Fruit fly (Drosophila melanogaster) whole organism, embryonic: Measurements from ENCODE around the gene CG13384.

ENCODE experiments used
- Atf-2 ChIP-seq: fragments of 200-800 bp; sonication (Bioruptor generic); optimal IDR thresholded peaks from 2 replicates; lab custom pipeline; 2016; ENCODE audit warnings: missing biosample characterization, missing genetic modification characterization
- CG10366 ChIP-seq: fragments of 200-800 bp; sonication (Bioruptor generic); IDR thresholded peaks from 2 replicates; pipeline ENCODE4 v1.3.6; 2022; ENCODE audit warnings: missing biosample characterization, missing genetic modification characterization
- CG11456 ChIP-seq: fragments of 200-800 bp; sonication (Bioruptor generic); IDR thresholded peaks from 3 replicates; pipeline ENCODE4 v1.3.6; 2022; ENCODE audit warnings: missing biosample characterization, missing genetic modification characterization
- CG12391 ChIP-seq: fragments of 200-800 bp; sonication (Bioruptor generic); optimal IDR thresholded peaks from 3 replicates; lab custom pipeline; 2018; ENCODE audit warnings: missing biosample characterization, mild to moderate bottlenecking, missing genetic modification characterization, moderate library complexity
- CG12942 ChIP-seq: fragments of 200-800 bp; sonication (Bioruptor generic); optimal IDR thresholded peaks from 3 replicates; lab custom pipeline; 2016; ENCODE audit warnings: missing biosample characterization, missing genetic modification characterization
- CG13624 ChIP-seq: fragments of 200-800 bp; sonication (Bioruptor generic); optimal IDR thresholded peaks from 2 replicates; lab custom pipeline; 2016; ENCODE audit warnings: missing biosample characterization, missing genetic modification characterization
- CG13775 ChIP-seq: fragments of 200-800 bp; sonication (Bioruptor generic); optimal IDR thresholded peaks from 3 replicates; lab custom pipeline; 2017; ENCODE audit warnings: missing biosample characterization, mild to moderate bottlenecking, missing genetic modification characterization
- CG15011 ChIP-seq: fragments of 200-800 bp; sonication (Bioruptor generic); optimal IDR thresholded peaks from 3 replicates; lab custom pipeline; 2018; ENCODE audit warnings: missing biosample characterization, mild to moderate bottlenecking, missing genetic modification characterization
- CG1602 ChIP-seq: fragments of 200-800 bp; sonication (Bioruptor generic); optimal IDR thresholded peaks from 3 replicates; lab custom pipeline; 2016; ENCODE audit warnings: missing biosample characterization, missing genetic modification characterization
- CG16813 ChIP-seq: fragments of 200-800 bp; sonication (Bioruptor generic); IDR thresholded peaks from 3 replicates; pipeline ENCODE4 v1.3.6; 2022; ENCODE audit warnings: missing biosample characterization, missing genetic modification characterization; ENCODE audit not compliant: partially characterized antibody
- CG1792 ChIP-seq: fragments of 200-800 bp; sonication (Bioruptor generic); optimal IDR thresholded peaks from 2 replicates; lab custom pipeline; 2016; ENCODE audit warnings: missing biosample characterization, missing genetic modification characterization
- CG2116 ChIP-seq: fragments of 200-800 bp; sonication (Bioruptor generic); optimal IDR thresholded peaks from 3 replicates; lab custom pipeline; 2018; ENCODE audit warnings: missing biosample characterization, mild to moderate bottlenecking, missing genetic modification characterization
- CG2120 ChIP-seq: fragments of 200-800 bp; sonication (Bioruptor generic); optimal IDR thresholded peaks from 3 replicates; lab custom pipeline; 2016; ENCODE audit warnings: missing biosample characterization, missing genetic modification characterization
- CG2129 ChIP-seq: fragments of 200-800 bp; sonication (Bioruptor generic); IDR thresholded peaks from 2 replicates; pipeline ENCODE4 v1.3.6; 2022; ENCODE audit warnings: missing biosample characterization, missing genetic modification characterization; ENCODE audit not compliant: partially characterized antibody
- CG33213 ChIP-seq: fragments of 200-800 bp; sonication (Bioruptor generic); optimal IDR thresholded peaks from 3 replicates; lab custom pipeline; 2016; ENCODE audit warnings: missing biosample characterization, missing genetic modification characterization
- CG42726 ChIP-seq: fragments of 200-800 bp; sonication (Bioruptor generic); IDR thresholded peaks from 2 replicates; pipeline ENCODE4 v1.3.6; 2022; ENCODE audit warnings: missing biosample characterization, missing genetic modification characterization; ENCODE audit not compliant: partially characterized antibody
- CG6272 ChIP-seq: fragments of 200-800 bp; sonication (Bioruptor generic); IDR thresholded peaks from 2 replicates; pipeline ENCODE4 v1.3.6; 2022; ENCODE audit warnings: missing biosample characterization, missing genetic modification characterization
- CG7786 ChIP-seq: fragments of 200-800 bp; sonication (Bioruptor generic); optimal IDR thresholded peaks from 2 replicates; lab custom pipeline; 2016; ENCODE audit warnings: missing biosample characterization, missing genetic modification characterization
- CG8089 ChIP-seq: fragments of 200-800 bp; sonication (Bioruptor generic); optimal IDR thresholded peaks from 3 replicates; lab custom pipeline; 2016; ENCODE audit warnings: missing biosample characterization, missing genetic modification characterization
- CG8388 ChIP-seq: fragments of 200-800 bp; sonication (Bioruptor generic); optimal IDR thresholded peaks from 2 replicates; lab custom pipeline; 2019; ENCODE audit warnings: missing biosample characterization, mild to moderate bottlenecking, missing genetic modification characterization, moderate library complexity
- CG8924 ChIP-seq: fragments of 200-800 bp; optimal IDR thresholded peaks from 3 replicates; lab custom pipeline; 2019; ENCODE audit warnings: missing biosample characterization, mild to moderate bottlenecking, missing genetic modification characterization, moderate library complexity
- CG9609 ChIP-seq: fragments of 200-800 bp; sonication (Bioruptor generic); optimal IDR thresholded peaks from 3 replicates; lab custom pipeline; 2016; ENCODE audit warnings: missing biosample characterization, missing genetic modification characterization
- D19A ChIP-seq: fragments of 200-800 bp; optimal IDR thresholded peaks from 3 replicates; lab custom pipeline; 2019; ENCODE audit warnings: missing biosample characterization, mild to moderate bottlenecking, missing genetic modification characterization, moderate library complexity
- Dref ChIP-seq: fragments of 200-800 bp; sonication (Bioruptor generic); IDR thresholded peaks from 2 replicates; pipeline ENCODE4 v1.3.6; 2022; ENCODE audit warnings: missing biosample characterization, missing genetic modification characterization
- Fer1 ChIP-seq: fragments of 200-800 bp; sonication (Bioruptor generic); optimal IDR thresholded peaks from 2 replicates; lab custom pipeline; 2017; ENCODE audit warnings: missing biosample characterization, mild to moderate bottlenecking, missing genetic modification characterization
- MESR4 ChIP-seq: fragments of 200-800 bp; sonication (Bioruptor generic); optimal IDR thresholded peaks from 2 replicates; lab custom pipeline; 2018; ENCODE audit warnings: missing biosample characterization, mild to moderate bottlenecking, missing genetic modification characterization, moderate library complexity
- Meics ChIP-seq: fragments of 200-800 bp; sonication (Bioruptor generic); optimal IDR thresholded peaks from 2 replicates; lab custom pipeline; 2017; ENCODE audit warnings: missing biosample characterization, mild to moderate bottlenecking, missing genetic modification characterization
- Myb ChIP-seq: fragments of 200-800 bp; sonication (Bioruptor generic); optimal IDR thresholded peaks from 2 replicates; lab custom pipeline; 2016; ENCODE audit warnings: missing biosample characterization, missing genetic modification characterization
- Rx ChIP-seq: fragments of 200-800 bp; sonication (Bioruptor generic); IDR thresholded peaks from 2 replicates; pipeline ENCODE4 v1.3.6; 2022; ENCODE audit warnings: missing biosample characterization, missing genetic modification characterization
- Sox100B ChIP-seq: fragments of 200-800 bp; sonication (Bioruptor generic); optimal IDR thresholded peaks from 3 replicates; lab custom pipeline; 2018; ENCODE audit warnings: missing biosample characterization, mild to moderate bottlenecking, missing genetic modification characterization
- Trl ChIP-seq, 3 experiments: fragments of >200 bp in 2 of 3; fragments of 200-800 bp in 1 of 3; sonication (Bioruptor generic) in 1 of 3; optimal IDR thresholded peaks; 2 replicates in 1 of 3; 3 replicates in 2 of 3; lab custom pipeline; 2016 to 2017; ENCODE audit warnings: missing biosample characterization in 1 of 3, missing genetic modification characterization in 1 of 3
- ara ChIP-seq: fragments of 200-800 bp; sonication (Bioruptor generic); IDR thresholded peaks from 2 replicates; pipeline ENCODE4 v1.3.6; 2022; ENCODE audit warnings: missing biosample characterization, missing genetic modification characterization
- bcd ChIP-seq: fragments of 200-800 bp; sonication (Bioruptor generic); optimal IDR thresholded peaks from 2 replicates; lab custom pipeline; 2017; ENCODE audit warnings: missing biosample characterization, mild to moderate bottlenecking, missing genetic modification characterization
- cg ChIP-seq: fragments of 200-800 bp; sonication (Bioruptor generic); optimal IDR thresholded peaks from 3 replicates; lab custom pipeline; 2019; ENCODE audit warnings: missing biosample characterization, mild to moderate bottlenecking, missing genetic modification characterization, moderate library complexity
- chinmo ChIP-seq: fragments of 200-800 bp; sonication (Bioruptor generic); IDR thresholded peaks from 4 replicates; pipeline ENCODE4 v1.3.6; 2022; ENCODE audit warnings: missing biosample characterization, missing genetic modification characterization; ENCODE audit not compliant: partially characterized antibody
- ems ChIP-seq: fragments of 200-800 bp; sonication (Bioruptor generic); optimal IDR thresholded peaks from 3 replicates; lab custom pipeline; 2016; ENCODE audit warnings: missing biosample characterization, missing genetic modification characterization
- fd102C ChIP-seq: fragments of 200-800 bp; sonication (Bioruptor generic); optimal IDR thresholded peaks from 2 replicates; lab custom pipeline; 2018; ENCODE audit warnings: missing biosample characterization, mild to moderate bottlenecking, missing genetic modification characterization, moderate library complexity
- hb ChIP-seq: fragments of 200-800 bp; sonication (Bioruptor generic); IDR thresholded peaks from 3 replicates; pipeline ENCODE4 v1.3.6; 2022; ENCODE audit warnings: missing biosample characterization, missing genetic modification characterization; ENCODE audit not compliant: partially characterized antibody
- insv ChIP-seq, 2 experiments: fragments of 200-800 bp; sonication (Bioruptor generic); optimal IDR thresholded peaks; 3 replicates each; lab custom pipeline; 2016 to 2018; ENCODE audit warnings: missing biosample characterization in 2 of 2, missing genetic modification characterization in 2 of 2
- lola ChIP-seq, 3 experiments: fragments of >200 bp in 2 of 3; fragments of 200-800 bp in 1 of 3; sonication (Bioruptor generic) in 1 of 3; optimal IDR thresholded peaks; 2 replicates each; lab custom pipeline; 2017 to 2019; ENCODE audit warnings: missing biosample characterization in 3 of 3, missing genetic modification characterization in 3 of 3, mild to moderate bottlenecking in 1 of 3, moderate library complexity in 1 of 3
- nerfin-2 ChIP-seq: fragments of 200-800 bp; sonication (Bioruptor generic); IDR thresholded peaks from 2 replicates; pipeline ENCODE4 v1.3.6; 2022; ENCODE audit warnings: missing biosample characterization, missing genetic modification characterization; ENCODE audit not compliant: partially characterized antibody
- nom ChIP-seq: fragments of 200-800 bp; sonication (Bioruptor generic); optimal IDR thresholded peaks from 2 replicates; lab custom pipeline; 2017; ENCODE audit warnings: missing biosample characterization, missing genetic modification characterization, mild to moderate bottlenecking, moderate library complexity, missing genetic modification reagents
- org-1 ChIP-seq: fragments of 200-800 bp; sonication (Bioruptor generic); optimal IDR thresholded peaks from 2 replicates; lab custom pipeline; 2017; ENCODE audit warnings: missing biosample characterization, missing genetic modification characterization
- ranshi ChIP-seq: fragments of 200-800 bp; sonication (Bioruptor generic); IDR thresholded peaks from 2 replicates; pipeline ENCODE4 v1.3.6; 2022; ENCODE audit warnings: missing biosample characterization, missing genetic modification characterization
- wor ChIP-seq: fragments of 200-800 bp; sonication (Bioruptor generic); IDR thresholded peaks from 2 replicates; pipeline ENCODE4 v1.3.6; 2022; ENCODE audit warnings: missing biosample characterization, missing genetic modification characterization
- zfh2 ChIP-seq: fragments of 200-800 bp; sonication (Bioruptor generic); optimal IDR thresholded peaks from 2 replicates; lab custom pipeline; 2016; ENCODE audit warnings: missing biosample characterization, missing genetic modification characterization

Gene CG13384

DNA sequence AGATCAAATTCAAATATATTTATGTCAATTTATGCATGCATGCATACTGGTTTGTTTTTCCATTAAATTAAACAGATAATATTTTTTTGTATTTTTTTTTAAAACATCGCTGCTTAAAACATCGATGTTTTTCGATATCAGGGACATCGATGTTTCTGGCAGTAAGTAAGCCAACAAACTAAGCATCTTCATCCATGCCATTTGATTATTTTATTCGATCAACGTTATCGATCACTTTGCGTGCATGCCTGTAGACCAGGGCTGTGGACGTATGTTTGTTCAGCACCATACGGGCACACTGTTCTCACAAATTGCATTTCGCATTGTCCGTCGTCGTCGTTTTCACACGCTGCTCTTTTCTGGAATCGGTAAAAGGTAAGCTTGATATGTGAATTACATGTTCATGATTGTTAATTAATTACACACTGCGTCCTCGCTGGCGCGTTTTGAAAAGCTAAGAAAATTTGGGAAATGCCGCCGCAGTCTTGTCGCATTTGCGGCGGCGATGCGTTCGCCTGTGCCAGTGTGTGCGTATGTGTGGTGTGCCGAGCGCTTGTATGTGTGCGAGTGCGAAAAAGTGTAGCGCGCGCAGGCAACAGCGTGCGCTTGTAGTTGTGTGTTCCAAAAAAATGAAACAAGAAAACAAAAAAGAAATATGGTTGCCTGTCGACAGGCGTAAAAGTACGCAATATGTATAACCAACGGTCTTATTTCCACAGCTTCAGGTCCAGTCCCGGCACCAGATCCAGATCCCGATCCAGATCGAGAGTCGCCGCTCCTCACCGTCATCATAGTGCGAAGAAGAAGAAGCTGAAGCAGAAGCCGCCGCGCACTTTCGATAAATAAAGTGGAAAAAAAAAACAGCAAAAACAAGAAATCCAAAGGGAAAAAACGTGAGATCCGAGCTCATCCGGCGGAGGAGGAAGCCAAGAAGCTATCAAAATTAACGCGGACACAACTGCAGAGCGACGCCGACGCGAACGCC lies 19.3 kb downstream of the CG13384 start, which contains the start of gene emb (continued):
- TF ChIP-seq MESR4 (GFP tag; lab: Kevin White, UChicago) (peak; percentile 95), CG2129 (GFP tag; lab: Robert Waterston, UW) (peak; percentile 67; the same call in 1 of the 2 replicates), CG15011 (GFP tag; lab: Kevin White, UChicago) (no peak), lola (GFP tag; optimal IDR thresholded peaks at IDR 0.05; lab: Kevin White, UChicago) (peak in 1 of 3 experiments; percentile 38), Trl (optimal IDR thresholded peaks at IDR 0.05; lab: Kevin White, UChicago) (no peak), Trl (GFP tag; optimal IDR thresholded peaks at IDR 0.05; lab: Kevin White, UChicago) (peak; percentile 50), Dref (GFP tag; lab: Robert Waterston, UW) (peak; percentile 99), Meics (GFP tag; lab: Kevin White, UChicago) (peak; percentile 45), cg (peak; percentile 99), CG33213 (GFP tag; lab: Kevin White, UChicago) (peak; percentile 89), CG10366 (GFP tag; lab: Robert Waterston, UW) (peak; percentile 31; the same call in 1 of the 2 replicates), CG16813 (GFP tag; lab: Robert Waterston, UW) (peak; percentile 97), ara (GFP tag; lab: Robert Waterston, UW) (peak; percentile 42; the same call in 1 of the 2 replicates), bcd (GFP tag; lab: Kevin White, UChicago) (peak; percentile 68), Myb (GFP tag; lab: Kevin White, UChicago) (peak; percentile 59), CG7786 (GFP tag; lab: Kevin White, UChicago) (peak; percentile 50), Fer1 (GFP tag; lab: Kevin White, UChicago) (no peak), CG13624 (peak; percentile 42), CG8388 (peak; percentile 4), fd102C (no peak), CG8924 (tag; lab: Kevin White, UChicago) (peak; percentile 44), chinmo (GFP tag; lab: Robert Waterston, UW) (peak; percentile 98), ranshi (GFP tag; lab: Robert Waterston, UW) (0 out of 2 replicates have a peak, but pooled peaks have one; percentile 17), CG1602 (GFP tag; lab: Kevin White, UChicago) (peak; percentile 33), insv (GFP tag; optimal IDR thresholded peaks at IDR 0.05; lab: Kevin White, UChicago) (peak in 1 of 2 experiments; percentile 41), CG2120 (GFP tag; lab: Kevin White, UChicago) (peak; percentile 70), CG11456 (GFP tag; lab: Robert Waterston, UW) (peak; percentile 26; the same call in 2 of the 3 replicates), CG12942 (peak; percentile 9), Atf-2 (peak; percentile 18), CG1792 (peak; percentile 32), wor (no peak), CG13775 (GFP tag; lab: Kevin White, UChicago) (peak; percentile 55), zfh2 (GFP tag; lab: Kevin White, UChicago) (peak; percentile 60), org-1 (no peak), CG12391 (peak; percentile 80), Rx (0 out of 2 replicates have a peak, but pooled peaks have one; percentile 25), CG42726 (peak; percentile 88), Sox100B (GFP tag; lab: Kevin White, UChicago) (no peak), CG6272 (GFP tag; lab: Robert Waterston, UW) (no peak), CG2116 (peak; percentile 100), ems (GFP tag; lab: Kevin White, UChicago) (peak; percentile 41), nerfin-2 (peak; percentile 100), CG8089 (GFP tag; lab: Kevin White, UChicago) (peak; percentile 43), D19A (peak; percentile 19), CG9609 (GFP tag; lab: Kevin White, UChicago) (peak; percentile 40), hb (GFP tag; lab: Robert Waterston, UW) (peak; percentile 99), nom (GFP tag; lab: Kevin White, UChicago) (peak; percentile 91)
